Fruit fly (Drosophila melanogaster): ENCODE data around the gene CG17754.
A peak's percentile ranks its signal among the peaks of the same experiment; 100 is the strongest.

Gene CG17754

dm6 chrX:9232199-9232598, 18.0 kb upstream of the CG17754 start, which contains the start of gene CG12121:
Gene CG12121 (minus strand): TSS chrX:9232378.
- TF ChIP-seq eg (GFP tag; IDR thresholded peaks at IDR 0.05), result no peak
- TF ChIP-seq CG1621 (tag; optimal IDR thresholded peaks at IDR 0.05), result no peak
- TF ChIP-seq CG8632 (GFP tag; optimal IDR thresholded peaks at IDR 0.05), result no peak
- TF ChIP-seq lz (GFP tag; optimal IDR thresholded peaks at IDR 0.05), result no peak
- TF ChIP-seq Sox14 (GFP tag; optimal IDR thresholded peaks at IDR 0.05), result no peak
- TF ChIP-seq fkh (GFP tag; optimal IDR thresholded peaks at IDR 0.05), result no peak
- TF ChIP-seq CG32006 (GFP tag; optimal IDR thresholded peaks at IDR 0.05), result no peak
- TF ChIP-seq CG6854 (GFP tag; optimal IDR thresholded peaks at IDR 0.05), result no peak
- TF ChIP-seq CG6276 (GFP tag; optimal IDR thresholded peaks at IDR 0.05), result no peak
- TF ChIP-seq CG10669 (GFP tag; optimal IDR thresholded peaks at IDR 0.05), result no peak
- no peak for TF ChIP-seq vri (GFP tag; optimal IDR thresholded peaks at IDR 0.05)
- TF ChIP-seq fd59A (GFP tag; optimal IDR thresholded peaks at IDR 0.05), result no peak
- TF ChIP-seq Ets21C (GFP tag; optimal IDR thresholded peaks at IDR 0.05), result no peak
- TF ChIP-seq CG10631 (GFP tag; optimal IDR thresholded peaks at IDR 0.05), result no peak
- TF ChIP-seq Lpt (GFP tag; optimal IDR thresholded peaks at IDR 0.05), result no peak
- no peak for TF ChIP-seq CG6163 (GFP tag; IDR thresholded peaks at IDR 0.05)
- TF ChIP-seq esn (GFP tag; optimal IDR thresholded peaks at IDR 0.05), result no peak

- no peak for TF ChIP-seq CG8319 (GFP tag; optimal IDR thresholded peaks at IDR 0.05)
- TF ChIP-seq topi (GFP tag; optimal IDR thresholded peaks at IDR 0.05), result no peak
- TF ChIP-seq CG31627 (GFP tag; optimal IDR thresholded peaks at IDR 0.05), result no peak
- TF ChIP-seq fkh (GFP tag; optimal IDR thresholded peaks at IDR 0.05), result no peak
- no peak for TF ChIP-seq CG6854 (GFP tag; optimal IDR thresholded peaks at IDR 0.05)
- no peak for TF ChIP-seq esn (GFP tag; optimal IDR thresholded peaks at IDR 0.05)
- TF ChIP-seq Sox102F (GFP tag; optimal IDR thresholded peaks at IDR 0.05), result no peak
- TF ChIP-seq dsx (GFP tag; optimal IDR thresholded peaks at IDR 0.05; ENCODE audit: poor library complexity, severe bottlenecking), result no peak
- TF ChIP-seq Sox15 (GFP tag; optimal IDR thresholded peaks at IDR 0.05), result no peak
- no peak for TF ChIP-seq CG9139 (GFP tag; optimal IDR thresholded peaks at IDR 0.05)
- TF ChIP-seq dac (GFP tag; optimal IDR thresholded peaks at IDR 0.05), result no peak
- no peak for TF ChIP-seq CG16779 (tag; optimal IDR thresholded peaks at IDR 0.05)
- TF ChIP-seq CG11762 (GFP tag; optimal IDR thresholded peaks at IDR 0.05; ENCODE audit: insufficient read depth), result no peak
- no peak for TF ChIP-seq CG6792 (GFP tag; optimal IDR thresholded peaks at IDR 0.05)
- TF ChIP-seq Hr39 (GFP tag; optimal IDR thresholded peaks at IDR 0.05), result no peak
- TF ChIP-seq CG6808 (GFP tag; optimal IDR thresholded peaks at IDR 0.05), result no peak
- TF ChIP-seq CG10669 (GFP tag; optimal IDR thresholded peaks at IDR 0.05), result no peak
- no peak for TF ChIP-seq eg (GFP tag; IDR thresholded peaks at IDR 0.05)
- TF ChIP-seq ss (GFP tag; optimal IDR thresholded peaks at IDR 0.05), result no peak
These were observed 13.7 kb upstream of the CG17754 start, which contains the start of gene Ir8a for dm6 chrX:9236485-9236884. Gene Ir8a (minus strand): TSS chrX:9236585.

dm6 chrX:9243417-9243884, 6.8 kb upstream of the CG17754 start, which contains the start of the genes mxc and Larp7:
Gene mxc (minus strand): TSS chrX:9243467.
Gene Larp7 (plus strand): TSS chrX:9243817.
- TF ChIP-seq Hr39 (GFP tag; optimal IDR thresholded peaks at IDR 0.05) (peak; percentile 77), CG6163 (GFP tag; IDR thresholded peaks at IDR 0.05) (no peak), CG10669 (GFP tag; optimal IDR thresholded peaks at IDR 0.05) (no peak), CG8119 (GFP tag; IDR thresholded peaks at IDR 0.05) (no peak), Sox15 (GFP tag; optimal IDR thresholded peaks at IDR 0.05) (peak; percentile 40), net (GFP tag; optimal IDR thresholded peaks at IDR 0.05) (no peak), Ets96B (tag; optimal IDR thresholded peaks at IDR 0.05) (peak; percentile 39), fd59A (GFP tag; optimal IDR thresholded peaks at IDR 0.05) (peak; percentile 20), CG34406 (GFP tag; optimal IDR thresholded peaks at IDR 0.05) (peak; percentile 38), vri (GFP tag; optimal IDR thresholded peaks at IDR 0.05) (no peak), CG6792 (GFP tag; optimal IDR thresholded peaks at IDR 0.05) (peak; percentile 39), esn (GFP tag; optimal IDR thresholded peaks at IDR 0.05) (peak; percentile 65), CG11294 (GFP tag; IDR thresholded peaks at IDR 0.05) (0 out of 2 replicates have a peak, but pooled peaks have one; percentile 35), CG11902 (GFP tag; optimal IDR thresholded peaks at IDR 0.05) (peak; percentile 45), cyc (GFP tag; optimal IDR thresholded peaks at IDR 0.05) (peak; percentile 71), CG31627 (GFP tag; optimal IDR thresholded peaks at IDR 0.05) (peak; percentile 76), lz (GFP tag; optimal IDR thresholded peaks at IDR 0.05) (peak; percentile 85), CG3032 (tag; optimal IDR thresholded peaks at IDR 0.05) (peak; percentile 65), ss (GFP tag; optimal IDR thresholded peaks at IDR 0.05) (no peak), svp (GFP tag) (peak; percentile 82), Gug (GFP tag; IDR thresholded peaks at IDR 0.05) (peak; percentile 40), Ets21C (GFP tag; optimal IDR thresholded peaks at IDR 0.05) (no peak), CG15336 (GFP tag; IDR thresholded peaks at IDR 0.05) (0 out of 2 replicates have a peak, but pooled peaks have one; percentile 33)
